Fruit fly (Drosophila melanogaster) whole organism, prepupa: ENCODE data around the gene CG14088.

Experiments
- Blimp-1 ChIP-seq: fragments of 200-800 bp; sonication (Bioruptor generic); optimal IDR thresholded peaks from 3 replicates; lab custom pipeline; 2017; ENCODE audit warnings: missing biosample characterization, missing genetic modification characterization, mild to moderate bottlenecking, moderate library complexity, missing genetic modification reagents
- CG10631 ChIP-seq: fragments of 200-800 bp; sonication (Bioruptor generic); optimal IDR thresholded peaks from 2 replicates; lab custom pipeline; 2016; ENCODE audit warnings: missing biosample characterization, missing genetic modification characterization
- CG11294 ChIP-seq: fragments of 200-800 bp; sonication (Bioruptor generic); IDR thresholded peaks from 2 replicates; pipeline ENCODE4 v1.3.6; 2022; ENCODE audit warnings: missing biosample characterization, missing genetic modification characterization
- CG11762 ChIP-seq: fragments of 200-800 bp; sonication (Bioruptor generic); optimal IDR thresholded peaks from 3 replicates; lab custom pipeline; 2016; ENCODE audit warnings: missing biosample characterization, missing genetic modification characterization; ENCODE audit not compliant: insufficient read depth
- CG15336 ChIP-seq: fragments of 200-800 bp; sonication (Bioruptor generic); IDR thresholded peaks from 2 replicates; pipeline ENCODE4 v1.3.6; 2022; ENCODE audit warnings: missing biosample characterization, missing genetic modification characterization
- CG1621 ChIP-seq: fragments of 200-800 bp; sonication (Bioruptor generic); optimal IDR thresholded peaks from 3 replicates; lab custom pipeline; 2018; ENCODE audit warnings: missing biosample characterization, mild to moderate bottlenecking, missing genetic modification characterization
- CG16779 ChIP-seq: fragments of 200-800 bp; sonication (Bioruptor generic); optimal IDR thresholded peaks from 3 replicates; lab custom pipeline; 2017; ENCODE audit warnings: missing biosample characterization, mild to moderate bottlenecking, missing genetic modification characterization
- CG3032 ChIP-seq: fragments of 200-800 bp; optimal IDR thresholded peaks from 2 replicates; lab custom pipeline; 2019; ENCODE audit warnings: missing biosample characterization, mild to moderate bottlenecking, missing genetic modification characterization, moderate library complexity
- CG31627 ChIP-seq: fragments of 200-800 bp; sonication (Bioruptor generic); optimal IDR thresholded peaks from 3 replicates; lab custom pipeline; 2016; ENCODE audit warnings: missing biosample characterization, missing genetic modification characterization
- CG4318 ChIP-seq: fragments of 200-800 bp; sonication (Bioruptor generic); optimal IDR thresholded peaks from 3 replicates; lab custom pipeline; 2017; ENCODE audit warnings: missing biosample characterization, mild to moderate bottlenecking, missing genetic modification characterization
- CG6163 ChIP-seq: fragments of 200-800 bp; sonication (Bioruptor generic); IDR thresholded peaks from 3 replicates; pipeline ENCODE4 v1.3.6; 2022; ENCODE audit warnings: missing biosample characterization, missing genetic modification characterization
- CG6792 ChIP-seq: fragments of 200-800 bp; sonication (Bioruptor generic); optimal IDR thresholded peaks from 3 replicates; lab custom pipeline; 2016; ENCODE audit warnings: missing biosample characterization, missing genetic modification characterization
- CG6808 ChIP-seq: fragments of 200-800 bp; sonication (Bioruptor generic); optimal IDR thresholded peaks from 3 replicates; lab custom pipeline; 2017; ENCODE audit warnings: missing biosample characterization, missing genetic modification characterization, mild to moderate bottlenecking, moderate library complexity, missing genetic modification reagents
- CG6854 ChIP-seq: fragments of 200-800 bp; sonication (Bioruptor generic); optimal IDR thresholded peaks from 2 replicates; lab custom pipeline; 2017; ENCODE audit warnings: missing biosample characterization, mild to moderate bottlenecking, missing genetic modification characterization
- CG7368 ChIP-seq: fragments of 200-800 bp; sonication (Bioruptor generic); optimal IDR thresholded peaks from 3 replicates; lab custom pipeline; 2016; ENCODE audit warnings: missing biosample characterization, missing genetic modification characterization
- CG9139 ChIP-seq: fragments of 200-800 bp; sonication (Bioruptor generic); optimal IDR thresholded peaks from 3 replicates; lab custom pipeline; 2017; ENCODE audit warnings: missing biosample characterization, mild to moderate bottlenecking, missing genetic modification characterization
- Eip75B ChIP-seq: fragments of 200-800 bp; sonication (Bioruptor generic); optimal IDR thresholded peaks from 3 replicates; lab custom pipeline; 2016; ENCODE audit warnings: missing biosample characterization, missing genetic modification characterization
- Eip78C ChIP-seq: fragments of 200-800 bp; sonication (Bioruptor generic); peaks from one replicate; lab custom pipeline; 2016; ENCODE audit warnings: missing biosample characterization, missing genetic modification characterization
- Eip93F ChIP-seq: fragments of 200-800 bp; sonication (Bioruptor generic); optimal IDR thresholded peaks from 2 replicates; lab custom pipeline; 2016; ENCODE audit warnings: missing biosample characterization, mild to moderate bottlenecking, missing genetic modification characterization
- Ets21C ChIP-seq: fragments of 200-800 bp; sonication (Bioruptor generic); optimal IDR thresholded peaks from 3 replicates; lab custom pipeline; 2016; ENCODE audit warnings: missing biosample characterization, missing genetic modification characterization
- Ets96B ChIP-seq: fragments of 200-800 bp; optimal IDR thresholded peaks from 2 replicates; lab custom pipeline; 2019; ENCODE audit warnings: missing biosample characterization, mild to moderate bottlenecking, missing genetic modification characterization, moderate library complexity
- Gug ChIP-seq: fragments of 200-800 bp; sonication (Bioruptor generic); IDR thresholded peaks from 2 replicates; pipeline ENCODE4 v1.3.6; 2022; ENCODE audit warnings: missing biosample characterization, missing genetic modification characterization
- Hr38 ChIP-seq: sonication (Bioruptor generic); optimal IDR thresholded peaks from 2 replicates; lab custom pipeline; 2016; ENCODE audit warnings: missing biosample characterization, missing genetic modification characterization
- Hr39 ChIP-seq: fragments of 200-800 bp; sonication (Bioruptor generic); optimal IDR thresholded peaks from 2 replicates; lab custom pipeline; 2016; ENCODE audit warnings: missing biosample characterization, missing genetic modification characterization
- OdsH ChIP-seq: fragments of 200-800 bp; sonication (Bioruptor generic); optimal IDR thresholded peaks from 3 replicates; lab custom pipeline; 2016; ENCODE audit warnings: missing biosample characterization, missing genetic modification characterization
- Smox ChIP-seq: fragments of 200-800 bp; sonication (Bioruptor generic); optimal IDR thresholded peaks from 3 replicates; lab custom pipeline; 2016; ENCODE audit warnings: missing biosample characterization, missing genetic modification characterization
- Sox102F ChIP-seq: fragments of 200-800 bp; sonication (Bioruptor generic); optimal IDR thresholded peaks from 2 replicates; lab custom pipeline; 2016; ENCODE audit warnings: missing biosample characterization, mild to moderate bottlenecking, missing genetic modification characterization
- Sox14 ChIP-seq: fragments of 200-800 bp; sonication (Bioruptor generic); optimal IDR thresholded peaks from 3 replicates; lab custom pipeline; 2016; ENCODE audit warnings: missing biosample characterization, missing genetic modification characterization
- Sox15 ChIP-seq: fragments of 200-800 bp; sonication (Bioruptor generic); optimal IDR thresholded peaks from 3 replicates; lab custom pipeline; 2016; ENCODE audit warnings: missing biosample characterization, missing genetic modification characterization
- achi ChIP-seq: fragments of 200-800 bp; sonication (Bioruptor generic); optimal IDR thresholded peaks from 3 replicates; lab custom pipeline; 2016; ENCODE audit warnings: missing biosample characterization, missing genetic modification characterization
- acj6 ChIP-seq: fragments of 200-800 bp; sonication (Bioruptor generic); optimal IDR thresholded peaks from 3 replicates; lab custom pipeline; 2016; ENCODE audit warnings: missing biosample characterization, missing genetic modification characterization
- cyc ChIP-seq: fragments of 200-800 bp; sonication (Bioruptor generic); optimal IDR thresholded peaks from 3 replicates; lab custom pipeline; 2016; ENCODE audit warnings: missing biosample characterization, missing genetic modification characterization
- dac ChIP-seq: fragments of 200-800 bp; sonication (Bioruptor generic); optimal IDR thresholded peaks from 2 replicates; lab custom pipeline; 2017; ENCODE audit warnings: missing biosample characterization, mild to moderate bottlenecking, missing genetic modification characterization
- dsx ChIP-seq: fragments of 200-800 bp; optimal IDR thresholded peaks from 3 replicates; lab custom pipeline; 2019; ENCODE audit warnings: missing biosample characterization, mild to moderate bottlenecking, missing genetic modification characterization, moderate library complexity; ENCODE audit not compliant: poor library complexity, severe bottlenecking
- eg ChIP-seq: fragments of 200-800 bp; sonication (Bioruptor generic); IDR thresholded peaks from 3 replicates; pipeline ENCODE4 v1.3.6; 2022; ENCODE audit warnings: missing biosample characterization, missing genetic modification characterization
- esn ChIP-seq: fragments of 200-800 bp; sonication (Bioruptor generic); optimal IDR thresholded peaks from 2 replicates; lab custom pipeline; 2016; ENCODE audit warnings: missing biosample characterization, mild to moderate bottlenecking, missing genetic modification characterization, moderate library complexity
- fd59A ChIP-seq: fragments of 200-800 bp; sonication (Bioruptor generic); optimal IDR thresholded peaks from 2 replicates; lab custom pipeline; 2017; ENCODE audit warnings: missing biosample characterization, mild to moderate bottlenecking, missing genetic modification characterization, missing genetic modification reagents
- fkh ChIP-seq: fragments of 200-800 bp; sonication (Bioruptor generic); optimal IDR thresholded peaks from 3 replicates; lab custom pipeline; 2017; ENCODE audit warnings: missing biosample characterization, mild to moderate bottlenecking, missing genetic modification characterization, moderate library complexity
- lz ChIP-seq: fragments of 200-800 bp; sonication (Bioruptor generic); optimal IDR thresholded peaks from 3 replicates; lab custom pipeline; 2016; ENCODE audit warnings: missing biosample characterization, missing genetic modification characterization
- net ChIP-seq: fragments of 200-800 bp; sonication (Bioruptor generic); optimal IDR thresholded peaks from 3 replicates; lab custom pipeline; 2016; ENCODE audit warnings: missing biosample characterization, missing genetic modification characterization
- pdm3 ChIP-seq: fragments of 200-800 bp; sonication (Bioruptor generic); optimal IDR thresholded peaks from 3 replicates; lab custom pipeline; 2016; ENCODE audit warnings: missing biosample characterization, missing genetic modification characterization
- salr ChIP-seq, 2 experiments: fragments of 200-800 bp; sonication (Bioruptor generic); optimal IDR thresholded peaks; 3 replicates each; lab custom pipeline; 2016 to 2018; ENCODE audit warnings: missing biosample characterization in 2 of 2, missing genetic modification characterization in 2 of 2, mild to moderate bottlenecking in 1 of 2
- spab ChIP-seq: fragments of 200-800 bp; sonication (Bioruptor generic); optimal IDR thresholded peaks from 2 replicates; lab custom pipeline; 2017; ENCODE audit warnings: missing biosample characterization, mild to moderate bottlenecking, missing genetic modification characterization, missing genetic modification reagents
- ss ChIP-seq, 2 experiments: fragments of 200-800 bp; sonication (Bioruptor generic); optimal IDR thresholded peaks; 2 replicates in 1 of 2; 3 replicates in 1 of 2; lab custom pipeline; 2017 to 2018; ENCODE audit warnings: mild to moderate bottlenecking in 2 of 2, missing biosample characterization in 2 of 2, missing genetic modification characterization in 2 of 2, moderate library complexity in 1 of 2
- svp ChIP-seq: fragments of 200-800 bp; sonication (Bioruptor generic); peaks from one replicate; lab custom pipeline; 2016; ENCODE audit warnings: missing biosample characterization, missing genetic modification characterization
- topi ChIP-seq: fragments of 200-800 bp; sonication (Bioruptor generic); optimal IDR thresholded peaks from 3 replicates; lab custom pipeline; 2016; ENCODE audit warnings: missing biosample characterization, missing genetic modification characterization
- vri ChIP-seq: fragments of 200-800 bp; sonication (Bioruptor generic); optimal IDR thresholded peaks from 3 replicates; lab custom pipeline; 2016; ENCODE audit warnings: missing biosample characterization, mild to moderate bottlenecking, missing genetic modification characterization

Gene CG14088

dm6 chr3L:19263480-19264140, 6.8 kb downstream of the CG14088 start, which contains the start of the genes CG42374 and Mettl5 (continued):
- TF ChIP-seq Eip75B (GFP tag; lab: Kevin White, UChicago) = no peak
- peak; percentile 28 for TF ChIP-seq CG6792
- TF ChIP-seq CG11294 (GFP tag; lab: Robert Waterston, UW) = 0 out of 2 replicates have a peak, but pooled peaks have one; percentile 24
- no peak for TF ChIP-seq salr (GFP tag; optimal IDR thresholded peaks at IDR 0.05; lab: Kevin White, UChicago)
- peak; percentile 44 for TF ChIP-seq fkh (GFP tag; lab: Kevin White, UChicago)
- TF ChIP-seq Ets21C (GFP tag; lab: Kevin White, UChicago) = no peak
- TF ChIP-seq vri = peak; percentile 66
- TF ChIP-seq Hr39 = no peak
- TF ChIP-seq CG6163 (GFP tag; lab: Robert Waterston, UW) = peak; percentile 32; the same call in 1 of the 3 replicates
- TF ChIP-seq lz (GFP tag; lab: Kevin White, UChicago) = peak; percentile 5
- TF ChIP-seq CG10631 = peak; percentile 12
- peak; percentile 33 for TF ChIP-seq CG1621
- peak; percentile 10 for TF ChIP-seq OdsH (GFP tag; lab: Kevin White, UChicago)
- no peak for TF ChIP-seq CG4318
- no peak for TF ChIP-seq CG7368 (GFP tag; lab: Kevin White, UChicago)
- TF ChIP-seq Smox = peak; percentile 28
- TF ChIP-seq eg (GFP tag; lab: Robert Waterston, UW) = peak; percentile 81

DNA sequence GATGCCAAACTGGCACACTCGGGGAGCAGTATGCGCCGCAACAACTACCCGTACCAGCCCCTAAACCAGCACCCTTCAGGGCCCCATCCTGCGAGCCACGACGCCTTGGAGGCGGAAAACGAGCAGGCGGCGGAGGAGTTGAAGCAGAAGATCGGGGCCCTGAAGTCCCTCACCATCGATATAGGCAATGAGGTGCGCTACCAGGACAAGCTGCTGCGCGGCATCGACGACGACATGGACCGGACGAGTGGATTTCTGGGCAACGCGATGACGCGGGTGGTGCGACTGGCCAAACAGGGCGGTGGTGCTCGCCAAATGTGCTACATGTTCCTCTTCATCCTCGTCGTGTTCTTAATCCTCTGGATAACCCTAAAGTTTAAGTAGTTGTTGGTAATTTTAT, 8.7 kb downstream of the CG14088 start:
- TF ChIP-seq Eip93F (no peak), CG11762 (no peak), CG6163 (GFP tag; lab: Robert Waterston, UW) (peak; percentile 14; the same call in 1 of the 3 replicates), topi (no peak)

DNA sequence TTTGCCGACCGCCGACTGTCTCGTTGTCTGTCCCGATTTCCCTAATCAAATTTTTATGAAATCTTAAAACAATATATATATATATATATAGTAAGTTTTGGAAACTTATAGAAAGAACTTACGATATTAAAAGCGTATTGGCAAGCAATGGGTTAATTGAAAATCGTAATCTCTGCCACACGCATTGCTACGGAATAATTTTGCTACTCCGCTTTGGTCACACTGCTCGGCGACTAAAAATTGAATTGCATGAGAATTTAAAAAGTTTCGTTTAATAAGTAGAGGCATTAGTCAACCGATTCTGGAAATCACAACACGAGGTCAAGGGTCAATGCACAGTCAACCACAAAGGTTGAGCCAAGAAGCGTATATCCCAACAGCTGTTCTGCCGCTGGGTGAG, 9.2 kb downstream of the CG14088 start, which contains the start of gene Bet1:
Gene Bet1 (plus strand): TSS at position 182 of the 400 bp plus-strand sequence.
- TF ChIP-seq CG16779 (no peak), CG11762 (no peak), Ets21C (GFP tag; lab: Kevin White, UChicago) (no peak), fd59A (no peak), spab (GFP tag; lab: Kevin White, UChicago) (no peak), Hr38 (GFP tag; lab: Kevin White, UChicago) (no peak), esn (no peak), CG3032 (tag; lab: Kevin White, UChicago) (peak; percentile 19), Eip78C (GFP tag; lab: Kevin White, UChicago) (peak; percentile 31), Sox14 (GFP tag; lab: Kevin White, UChicago) (no peak), ss (GFP tag; optimal IDR thresholded peaks at IDR 0.05; lab: Kevin White, UChicago) (no peak), Smox (no peak), cyc (GFP tag; lab: Kevin White, UChicago) (no peak), CG11294 (GFP tag; lab: Robert Waterston, UW) (no peak), pdm3 (GFP tag; lab: Kevin White, UChicago) (no peak), topi (no peak), Eip93F (no peak), CG31627 (GFP tag; lab: Kevin White, UChicago) (no peak), acj6 (GFP tag; lab: Kevin White, UChicago) (no peak), Blimp-1 (GFP tag; lab: Kevin White, UChicago) (no peak), svp (peak; percentile 33), achi (GFP tag; lab: Kevin White, UChicago) (peak; percentile 1), Ets96B (tag; lab: Kevin White, UChicago) (no peak), CG6854 (no peak), CG9139 (GFP tag; lab: Kevin White, UChicago) (no peak), net (GFP tag; lab: Kevin White, UChicago) (no peak), CG15336 (GFP tag; lab: Robert Waterston, UW) (no peak), Sox102F (GFP tag; lab: Kevin White, UChicago) (no peak), Sox15 (GFP tag; lab: Kevin White, UChicago) (no peak), CG6808 (no peak), dac (GFP tag; lab: Kevin White, UChicago) (no peak), CG4318 (no peak), dsx (GFP tag; lab: Kevin White, UChicago) (no peak), Gug (GFP tag; lab: Robert Waterston, UW) (no peak), Hr39 (no peak)
